Worm (Caenorhabditis elegans) whole organism, mixed stage, embryonic: Measurements from ENCODE around the gene mrps-11.

Experiments
- elt-3 ChIP-seq: fragments of 150-350 bp; optimal IDR thresholded peaks from 2 replicates; lab custom pipeline; 2014; ENCODE audit warnings: missing biosample characterization, missing genetic modification characterization
- nhr-237 ChIP-seq: fragments of 150-350 bp; optimal IDR thresholded peaks from 2 replicates; lab custom pipeline; 2014; ENCODE audit warnings: missing biosample characterization, missing genetic modification characterization
- nhr-76 ChIP-seq: sonication (generic microtip); optimal IDR thresholded peaks from 2 replicates; lab custom pipeline; 2017; ENCODE audit warnings: missing biosample characterization, missing genetic modification characterization
- unc-39 ChIP-seq: fragments of 150-350 bp; optimal IDR thresholded peaks from 2 replicates; lab custom pipeline; 2014; ENCODE audit warnings: missing biosample characterization, missing genetic modification characterization

ce11 chrV:12503494-12503893 is 9.1 kb upstream of the mrps-11 start, which contains the start of gene T28H10.1:
- no peak for TF ChIP-seq elt-3 (tag; lab: Kevin White, UChicago)
- TF ChIP-seq nhr-237, result no peak
- no peak for TF ChIP-seq unc-39 (tag; lab: Kevin White, UChicago)
- no peak for TF ChIP-seq nhr-76 (tag; lab: Kevin White, UChicago)
